Fruit fly (Drosophila melanogaster): Measurements from ENCODE around the gene CCT1.

Gene CCT1

DNA sequence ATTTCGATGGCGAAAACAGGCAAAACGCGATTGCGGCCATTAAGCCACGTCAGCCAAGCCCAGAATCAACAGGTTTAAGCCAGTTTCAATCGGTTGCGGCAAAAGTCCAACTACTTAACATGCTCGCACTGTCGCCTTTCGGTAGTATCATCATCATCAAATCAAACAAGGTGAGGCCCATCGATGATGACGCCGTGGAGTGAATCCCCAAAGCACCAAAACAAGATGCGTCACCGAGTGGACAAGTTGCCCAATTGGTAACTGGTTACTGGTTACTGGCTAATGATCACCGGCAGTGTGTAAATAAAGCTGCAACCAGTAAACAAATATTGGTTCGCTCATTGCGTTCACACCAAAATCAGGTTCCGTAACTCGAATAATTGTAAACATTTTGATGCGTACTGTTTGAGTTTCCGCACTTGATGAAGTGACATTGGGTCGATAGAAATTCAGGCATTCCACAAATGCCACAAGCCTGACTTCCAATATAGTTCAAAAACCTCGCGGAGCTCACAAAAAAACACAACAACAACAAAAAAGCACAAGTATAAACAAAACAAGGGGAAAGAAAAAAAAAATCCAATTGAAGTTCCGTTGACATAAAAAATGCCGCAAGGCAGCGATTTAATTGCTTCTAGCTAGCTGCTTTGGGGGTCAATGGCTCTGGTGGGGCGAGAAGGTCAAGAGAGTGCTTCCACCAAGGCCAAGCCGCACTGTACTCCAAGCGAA lies 33.3 kb upstream of the CCT1 start (continued):
- peak; percentile 58; the same call in 1 of the 2 replicates for TF ChIP-seq stc (GFP tag; IDR thresholded peaks at IDR 0.05)
- TF ChIP-seq Tbp (GFP tag; optimal IDR thresholded peaks at IDR 0.05) = no peak
- TF ChIP-seq sc (optimal IDR thresholded peaks at IDR 0.05) = no peak
- peak; percentile 47 for TF ChIP-seq sc (GFP tag; optimal IDR thresholded peaks at IDR 0.05)
- TF ChIP-seq CG4282 (GFP tag; optimal IDR thresholded peaks at IDR 0.05) = peak; percentile 5
- 0 out of 2 replicates have a peak, but pooled peaks have one; percentile 13 for TF ChIP-seq CG9932 (GFP tag; IDR thresholded peaks at IDR 0.05)
- TF ChIP-seq lmd (GFP tag; IDR thresholded peaks at IDR 0.05) = 0 out of 2 replicates have a peak, but pooled peaks have one; percentile 5
- peak; percentile 59; the same call in 1 of the 3 replicates for TF ChIP-seq CG3726 (GFP tag; IDR thresholded peaks at IDR 0.05)
- TF ChIP-seq CG15011 (GFP tag; optimal IDR thresholded peaks at IDR 0.05) = peak; percentile 55
- TF ChIP-seq NC2α (GFP tag; optimal IDR thresholded peaks at IDR 0.05) = peak; percentile 25
- peak; percentile 52 for TF ChIP-seq CG33557 (GFP tag; optimal IDR thresholded peaks at IDR 0.05)
- TF ChIP-seq CG17328 (GFP tag; IDR thresholded peaks at IDR 0.05) = 0 out of 2 replicates have a peak, but pooled peaks have one; percentile 14
- TF ChIP-seq sqz (GFP tag; optimal IDR thresholded peaks at IDR 0.05) = peak; percentile 86
- TF ChIP-seq fd64A (GFP tag; optimal IDR thresholded peaks at IDR 0.05) = peak; percentile 80
- peak; percentile 20 for TF ChIP-seq CG15696 (tag; optimal IDR thresholded peaks at IDR 0.05)
- TF ChIP-seq CG17359 (tag; optimal IDR thresholded peaks at IDR 0.05) = peak; percentile 84
- peak; percentile 59 for TF ChIP-seq run (tag; optimal IDR thresholded peaks at IDR 0.05)
- TF ChIP-seq gsb (GFP tag; IDR thresholded peaks at IDR 0.05) = 0 out of 2 replicates have a peak, but pooled peaks have one; percentile 7
- no peak for TF ChIP-seq dysf (GFP tag; IDR thresholded peaks at IDR 0.05)
- 0 out of 3 replicates have a peak, but pooled peaks have one; percentile 10 for TF ChIP-seq CG34224 (GFP tag; IDR thresholded peaks at IDR 0.05; ENCODE audit: partially characterized antibody)
- peak; percentile 47 for TF ChIP-seq Nf-YB (GFP tag; optimal IDR thresholded peaks at IDR 0.05)
- TF ChIP-seq maf-S (GFP tag; optimal IDR thresholded peaks at IDR 0.05) = no peak
- TF ChIP-seq CG17612 (GFP tag; IDR thresholded peaks at IDR 0.05) = no peak
- TF ChIP-seq Xbp1 (GFP tag; optimal IDR thresholded peaks at IDR 0.05) = peak; percentile 31
- TF ChIP-seq odd (GFP tag; optimal IDR thresholded peaks at IDR 0.05) = peak; percentile 82
- peak; percentile 31 for TF ChIP-seq tin (GFP tag; optimal IDR thresholded peaks at IDR 0.05)
- peak; percentile 74 for TF ChIP-seq Fer1 (GFP tag; optimal IDR thresholded peaks at IDR 0.05)
- no peak for TF ChIP-seq Dip2 (GFP tag; IDR thresholded peaks at IDR 0.05)
- TF ChIP-seq otp (GFP tag; IDR thresholded peaks at IDR 0.05) = peak; percentile 52; the same call in 1 of the 3 replicates
- TF ChIP-seq sd (tag; optimal IDR thresholded peaks at IDR 0.05) = peak; percentile 95
- peak; percentile 64 for TF ChIP-seq salm (tag; optimal IDR thresholded peaks at IDR 0.05)
- 0 out of 3 replicates have a peak, but pooled peaks have one; percentile 55 for TF ChIP-seq z (GFP tag; IDR thresholded peaks at IDR 0.05)
- peak; percentile 41 for TF ChIP-seq CTCF (GFP tag; optimal IDR thresholded peaks at IDR 0.05)
- TF ChIP-seq lbe (GFP tag; optimal IDR thresholded peaks at IDR 0.05) = no peak
- no peak for TF ChIP-seq toy (GFP tag; IDR thresholded peaks at IDR 0.05)
- no peak for TF ChIP-seq CG9817 (tag; optimal IDR thresholded peaks at IDR 0.05)
- TF ChIP-seq CG34422 (GFP tag; IDR thresholded peaks at IDR 0.05) = no peak
- TF ChIP-seq ci (GFP tag; IDR thresholded peaks at IDR 0.05) = peak; percentile 87
- TF ChIP-seq CG2116 (GFP tag; optimal IDR thresholded peaks at IDR 0.05) = peak; percentile 39
- peak; percentile 77 for TF ChIP-seq Vsx1 (GFP tag; optimal IDR thresholded peaks at IDR 0.05)
- no peak for TF ChIP-seq NFAT (GFP tag; IDR thresholded peaks at IDR 0.05)
- TF ChIP-seq CG4854 (GFP tag; optimal IDR thresholded peaks at IDR 0.05) = peak; percentile 55
- peak; percentile 59; the same call in 1 of the 2 replicates for TF ChIP-seq onecut (GFP tag; IDR thresholded peaks at IDR 0.05)
- peak; percentile 66; the same call in 1 of the 2 replicates for TF ChIP-seq ranshi (GFP tag; IDR thresholded peaks at IDR 0.05)
- TF ChIP-seq ap (GFP tag; IDR thresholded peaks at IDR 0.05) = peak; percentile 49; the same call in 1 of the 2 replicates
- TF ChIP-seq fd3F (GFP tag; optimal IDR thresholded peaks at IDR 0.05) = peak; percentile 43
- TF ChIP-seq Eip74EF (GFP tag; optimal IDR thresholded peaks at IDR 0.05) = peak in 1 of 2 experiments; percentile 93
- peak; percentile 83 for TF ChIP-seq Sox100B (GFP tag; optimal IDR thresholded peaks at IDR 0.05)
- 0 out of 2 replicates have a peak, but pooled peaks have one; percentile 25 for TF ChIP-seq sim (GFP tag; IDR thresholded peaks at IDR 0.05)
